Fruit fly (Drosophila melanogaster) whole organism, embryonic: ENCODE measurements around the gene CG31778.
A peak's percentile ranks its signal among the peaks of the same experiment; 100 is the strongest.

Experiments used
- ATbp ChIP-seq: fragments of 200-800 bp; sonication (Bioruptor generic); optimal IDR thresholded peaks from 2 replicates; lab custom pipeline; 2017; ENCODE audit warnings: missing biosample characterization, mild to moderate bottlenecking, missing genetic modification characterization, missing genetic modification reagents
- Abd-B ChIP-seq: fragments of 200-800 bp; sonication (Bioruptor generic); optimal IDR thresholded peaks from 2 replicates; lab custom pipeline; 2018; ENCODE audit warnings: missing biosample characterization, mild to moderate bottlenecking, missing genetic modification characterization, moderate library complexity
- Atf6 ChIP-seq: fragments of 200-800 bp; sonication (Bioruptor generic); IDR thresholded peaks from 2 replicates; pipeline ENCODE4 v1.3.6; 2022; ENCODE audit warnings: missing biosample characterization, missing genetic modification characterization
- BEAF-32 ChIP-seq: fragments of 200-800 bp; sonication (Bioruptor generic); optimal IDR thresholded peaks from 3 replicates; lab custom pipeline; 2017; ENCODE audit warnings: missing biosample characterization, missing genetic modification characterization, mild to moderate bottlenecking, moderate library complexity, missing genetic modification reagents
- CG10654 ChIP-seq: fragments of 200-800 bp; sonication (Bioruptor generic); optimal IDR thresholded peaks from 2 replicates; lab custom pipeline; 2016; ENCODE audit warnings: missing biosample characterization, missing genetic modification characterization
- CG10959 ChIP-seq: fragments of 200-800 bp; sonication (Bioruptor generic); IDR thresholded peaks from 2 replicates; pipeline ENCODE4 v1.3.6; 2022; ENCODE audit warnings: missing biosample characterization, missing genetic modification characterization
- CG11504 ChIP-seq: fragments of 200-800 bp; sonication (Bioruptor generic); optimal IDR thresholded peaks from 3 replicates; lab custom pipeline; 2019; ENCODE audit warnings: missing biosample characterization, mild to moderate bottlenecking, missing genetic modification characterization, moderate library complexity
- CG11695 ChIP-seq: fragments of 200-800 bp; sonication (Bioruptor generic); IDR thresholded peaks from 3 replicates; pipeline ENCODE4 v1.3.6; 2022; ENCODE audit warnings: missing biosample characterization, missing genetic modification characterization
- CG12769 ChIP-seq: fragments of 200-800 bp; sonication (Bioruptor generic); optimal IDR thresholded peaks from 2 replicates; lab custom pipeline; 2019; ENCODE audit warnings: missing biosample characterization, mild to moderate bottlenecking, missing genetic modification characterization, moderate library complexity
- CG15514 ChIP-seq: fragments of 200-800 bp; sonication (Bioruptor generic); optimal IDR thresholded peaks from 3 replicates; lab custom pipeline; 2017; ENCODE audit warnings: missing biosample characterization, missing genetic modification characterization, mild to moderate bottlenecking, moderate library complexity, missing genetic modification reagents
- CG17186 ChIP-seq: fragments of 200-800 bp; sonication (Bioruptor generic); optimal IDR thresholded peaks from 3 replicates; lab custom pipeline; 2017; ENCODE audit warnings: missing biosample characterization, missing genetic modification reagents, missing genetic modification characterization
- CG18764 ChIP-seq: fragments of 200-800 bp; sonication (Bioruptor generic); optimal IDR thresholded peaks from 3 replicates; lab custom pipeline; 2016; ENCODE audit warnings: missing biosample characterization, missing genetic modification characterization
- CG2678 ChIP-seq: fragments of 200-800 bp; sonication (Bioruptor generic); optimal IDR thresholded peaks from 3 replicates; lab custom pipeline; 2019; ENCODE audit warnings: missing biosample characterization, mild to moderate bottlenecking, missing genetic modification characterization, moderate library complexity
- CG3163 ChIP-seq: fragments of 200-800 bp; sonication (Bioruptor generic); optimal IDR thresholded peaks from 3 replicates; lab custom pipeline; 2016; ENCODE audit warnings: missing biosample characterization, missing genetic modification characterization
- CG33213 ChIP-seq: fragments of 200-800 bp; sonication (Bioruptor generic); optimal IDR thresholded peaks from 3 replicates; lab custom pipeline; 2016; ENCODE audit warnings: missing biosample characterization, missing genetic modification characterization
- CG7357 ChIP-seq: fragments of 200-800 bp; sonication (Bioruptor generic); IDR thresholded peaks from 3 replicates; pipeline ENCODE4 v1.3.6; 2022; ENCODE audit warnings: missing biosample characterization, missing genetic modification characterization
- CG8944 ChIP-seq: fragments of 200-800 bp; sonication (Bioruptor generic); optimal IDR thresholded peaks from 3 replicates; lab custom pipeline; 2016; ENCODE audit warnings: missing biosample characterization, missing genetic modification characterization
- Chrac-16 ChIP-seq: fragments of 200-800 bp; sonication (Bioruptor generic); optimal IDR thresholded peaks from 3 replicates; lab custom pipeline; 2016; ENCODE audit warnings: missing biosample characterization, missing genetic modification characterization
- Dll ChIP-seq: fragments of 200-800 bp; sonication (Bioruptor generic); IDR thresholded peaks from 4 replicates; pipeline ENCODE4 v1.3.6; 2022; ENCODE audit warnings: missing biosample characterization, missing genetic modification characterization; ENCODE audit not compliant: partially characterized antibody
- Doc3 ChIP-seq: fragments of 200-800 bp; sonication (Bioruptor generic); IDR thresholded peaks from 3 replicates; pipeline ENCODE4 v1.3.6; 2022; ENCODE audit warnings: missing biosample characterization, missing genetic modification characterization; ENCODE audit not compliant: partially characterized antibody
- Hr51 ChIP-seq, 2 experiments: fragments of 200-800 bp; sonication (Bioruptor generic); optimal IDR thresholded peaks; 2 replicates in 1 of 2; 3 replicates in 1 of 2; lab custom pipeline; 2016 to 2018; ENCODE audit warnings: missing biosample characterization in 2 of 2, missing genetic modification characterization in 2 of 2, mild to moderate bottlenecking in 1 of 2, moderate library complexity in 1 of 2
- Max ChIP-seq: fragments of 200-800 bp; sonication (Bioruptor generic); optimal IDR thresholded peaks from 2 replicates; lab custom pipeline; 2016; ENCODE audit warnings: missing biosample characterization, mild to moderate bottlenecking, missing genetic modification characterization
- Med ChIP-seq: fragments of 200-800 bp; sonication (Bioruptor generic); peaks from one replicate; lab custom pipeline; 2016; ENCODE audit warnings: missing biosample characterization, missing genetic modification characterization, mild to moderate bottlenecking, inconsistent platforms, moderate library complexity
- Meics ChIP-seq: fragments of 200-800 bp; sonication (Bioruptor generic); optimal IDR thresholded peaks from 2 replicates; lab custom pipeline; 2017; ENCODE audit warnings: missing biosample characterization, mild to moderate bottlenecking, missing genetic modification characterization
- Nf-YB ChIP-seq: fragments of 200-800 bp; sonication (Bioruptor generic); optimal IDR thresholded peaks from 3 replicates; lab custom pipeline; 2019; ENCODE audit warnings: missing biosample characterization, mild to moderate bottlenecking, missing genetic modification characterization, moderate library complexity
- TFAM ChIP-seq: fragments of 200-800 bp; sonication (Bioruptor generic); optimal IDR thresholded peaks from 2 replicates; lab custom pipeline; 2017; ENCODE audit warnings: missing biosample characterization, missing genetic modification characterization, inconsistent platforms
- abd-A ChIP-seq: fragments of 200-800 bp; sonication (Bioruptor generic); optimal IDR thresholded peaks from 3 replicates; lab custom pipeline; 2019; ENCODE audit warnings: missing biosample characterization, mild to moderate bottlenecking, missing genetic modification characterization, moderate library complexity
- az2 ChIP-seq: fragments of 200-800 bp; sonication (Bioruptor generic); optimal IDR thresholded peaks from 3 replicates; lab custom pipeline; 2016; ENCODE audit warnings: missing biosample characterization, missing genetic modification characterization
- bigmax ChIP-seq: fragments of 200-800 bp; sonication (Bioruptor generic); optimal IDR thresholded peaks from 2 replicates; lab custom pipeline; 2018; ENCODE audit warnings: missing biosample characterization, mild to moderate bottlenecking, missing genetic modification characterization
- chm ChIP-seq: fragments of 200-800 bp; sonication (Bioruptor generic); IDR thresholded peaks from 2 replicates; pipeline ENCODE4 v1.3.6; 2022; ENCODE audit warnings: missing biosample characterization, missing genetic modification characterization
- corto ChIP-seq: fragments of 200-800 bp; sonication (Bioruptor generic); optimal IDR thresholded peaks from 2 replicates; lab custom pipeline; 2016; ENCODE audit warnings: missing biosample characterization, mild to moderate bottlenecking, missing genetic modification characterization, moderate library complexity
- cwo ChIP-seq: fragments of 200-800 bp; sonication (Bioruptor generic); optimal IDR thresholded peaks from 3 replicates; lab custom pipeline; 2017; ENCODE audit warnings: missing biosample characterization, missing genetic modification characterization, mild to moderate bottlenecking, moderate library complexity, missing genetic modification reagents
- dan ChIP-seq: fragments of 200-800 bp; sonication (Bioruptor generic); IDR thresholded peaks from 2 replicates; pipeline ENCODE4 v1.3.6; 2022; ENCODE audit warnings: missing biosample characterization, missing genetic modification characterization
- dpn ChIP-seq, 2 experiments: fragments of 200-800 bp; sonication (Bioruptor generic); optimal IDR thresholded peaks; 3 replicates each; lab custom pipeline; 2016; ENCODE audit warnings: missing biosample characterization in 2 of 2, missing genetic modification characterization in 2 of 2
- fru ChIP-seq: fragments of >200 bp; optimal IDR thresholded peaks from 2 replicates; lab custom pipeline; 2017
- gce ChIP-seq: fragments of 200-800 bp; sonication (Bioruptor generic); IDR thresholded peaks from 3 replicates; pipeline ENCODE4 v1.3.6; 2022; ENCODE audit warnings: missing biosample characterization, missing genetic modification characterization
- gem ChIP-seq: fragments of 200-800 bp; sonication (Bioruptor generic); optimal IDR thresholded peaks from 2 replicates; lab custom pipeline; 2019; ENCODE audit warnings: missing biosample characterization, mild to moderate bottlenecking, missing genetic modification characterization, moderate library complexity
- klu ChIP-seq: fragments of 200-800 bp; sonication (Bioruptor generic); IDR thresholded peaks from 2 replicates; pipeline ENCODE4 v1.3.6; 2022; ENCODE audit warnings: missing biosample characterization, missing genetic modification characterization
- lab ChIP-seq: fragments of 200-800 bp; sonication (Bioruptor generic); optimal IDR thresholded peaks from 3 replicates; lab custom pipeline; 2017; ENCODE audit warnings: missing biosample characterization, missing genetic modification characterization, mild to moderate bottlenecking, moderate library complexity, missing genetic modification reagents
- lbe ChIP-seq: fragments of 200-800 bp; sonication (Bioruptor generic); optimal IDR thresholded peaks from 2 replicates; lab custom pipeline; 2016; ENCODE audit warnings: missing biosample characterization, mild to moderate bottlenecking, missing genetic modification characterization
- otp ChIP-seq: fragments of 200-800 bp; sonication (Bioruptor generic); IDR thresholded peaks from 3 replicates; pipeline ENCODE4, ENCODE4 v1.3.6; 2022; ENCODE audit warnings: missing biosample characterization, missing genetic modification characterization
- pho ChIP-seq: fragments of 200-800 bp; sonication (Bioruptor generic); optimal IDR thresholded peaks from 2 replicates; lab custom pipeline; 2016; ENCODE audit warnings: missing biosample characterization, missing genetic modification characterization
- phol ChIP-seq: fragments of 200-800 bp; sonication (Bioruptor generic); optimal IDR thresholded peaks from 3 replicates; lab custom pipeline; 2018; ENCODE audit warnings: missing biosample characterization, mild to moderate bottlenecking, missing genetic modification characterization, moderate library complexity
- prd ChIP-seq, 3 experiments: fragments of >200 bp in 2 of 3; fragments of 200-800 bp in 1 of 3; sonication (Bioruptor generic) in 1 of 3; optimal IDR thresholded peaks in 2 of 3; IDR thresholded peaks in 1 of 3; 2 replicates in 2 of 3; 3 replicates in 1 of 3; pipeline versions ENCODE4 v1.3.6 to Lab custom; 2017 to 2022; ENCODE audit warnings: missing biosample characterization in 1 of 3, missing genetic modification characterization in 1 of 3
- psq ChIP-seq: fragments of 200-800 bp; sonication (Bioruptor generic); optimal IDR thresholded peaks from 2 replicates; lab custom pipeline; 2017; ENCODE audit warnings: missing biosample characterization, missing genetic modification characterization
- scrt ChIP-seq: fragments of 200-800 bp; sonication (Bioruptor generic); optimal IDR thresholded peaks from 2 replicates; lab custom pipeline; 2018; ENCODE audit warnings: missing biosample characterization, mild to moderate bottlenecking, missing genetic modification characterization, moderate library complexity
- slbo ChIP-seq: fragments of 200-800 bp; sonication (Bioruptor generic); IDR thresholded peaks from 2 replicates; pipeline ENCODE4 v1.3.6; 2022; ENCODE audit warnings: missing biosample characterization, missing genetic modification characterization
- toy ChIP-seq: fragments of 200-800 bp; sonication (Bioruptor generic); IDR thresholded peaks from 2 replicates; pipeline ENCODE4 v1.3.6; 2022; ENCODE audit warnings: missing biosample characterization, missing genetic modification characterization
- wek ChIP-seq: fragments of 200-800 bp; sonication (Bioruptor generic); optimal IDR thresholded peaks from 3 replicates; lab custom pipeline; 2018; ENCODE audit warnings: missing biosample characterization, mild to moderate bottlenecking, missing genetic modification characterization, moderate library complexity
- z ChIP-seq: fragments of 200-800 bp; sonication (Bioruptor generic); IDR thresholded peaks from 3 replicates; pipeline ENCODE4 v1.3.6; 2022; ENCODE audit warnings: missing biosample characterization, missing genetic modification characterization

CG31778 gene

DNA sequence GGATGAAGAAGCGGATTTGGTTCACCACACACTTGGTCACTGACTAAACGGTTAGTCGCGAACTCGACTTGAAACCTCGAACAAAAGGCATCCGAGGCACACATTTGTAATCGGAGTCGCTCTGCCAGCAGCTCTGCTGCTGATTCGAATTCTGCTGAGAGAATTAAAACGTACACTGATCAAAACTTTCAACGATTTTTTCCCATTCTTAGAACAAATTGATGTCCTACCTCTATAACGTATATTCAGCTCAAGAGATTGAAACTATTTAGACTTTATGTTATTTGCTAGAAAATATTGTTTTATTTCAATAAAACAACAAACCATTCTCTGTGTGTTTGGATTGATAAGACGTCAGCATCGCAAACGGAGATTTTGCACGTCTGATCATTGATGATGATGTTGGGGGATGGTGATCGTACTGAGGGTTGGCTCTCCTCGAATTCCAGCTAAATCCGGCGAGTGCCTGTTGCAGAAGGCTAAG is at the start of gene CG31778:
Gene CG31778 (minus strand): TSS at position 51 of the 484 bp plus-strand sequence.
- TF ChIP-seq phol (tag; lab: Kevin White, UChicago): no peak
- 0 out of 3 replicates have a peak, but pooled peaks have one; percentile 43 for TF ChIP-seq CG11695 (GFP tag; lab: Robert Waterston, UW)
- no peak for TF ChIP-seq az2 (GFP tag; lab: Kevin White, UChicago)
- no peak for TF ChIP-seq scrt (GFP tag; lab: Kevin White, UChicago)
- TF ChIP-seq psq: no peak
- TF ChIP-seq CG11504 (tag; lab: Kevin White, UChicago): no peak
- peak; percentile 49 for TF ChIP-seq corto
- TF ChIP-seq gem: peak; percentile 46
- no peak for TF ChIP-seq CG10959 (GFP tag; lab: Robert Waterston, UW)
- peak in 1 of 2 experiments; percentile 4 for TF ChIP-seq Hr51 (GFP tag; optimal IDR thresholded peaks at IDR 0.05; lab: Kevin White, UChicago)
- TF ChIP-seq Atf6 (GFP tag; lab: Robert Waterston, UW): peak; percentile 44; the same call in 1 of the 2 replicates
- TF ChIP-seq dan (GFP tag; lab: Robert Waterston, UW): no peak
- TF ChIP-seq CG10654 (GFP tag; lab: Kevin White, UChicago): no peak
- no peak for TF ChIP-seq CG8944
- TF ChIP-seq ATbp (GFP tag; lab: Kevin White, UChicago): no peak
- peak; percentile 5 for TF ChIP-seq CG15514 (GFP tag; lab: Kevin White, UChicago)
- no peak for TF ChIP-seq TFAM (GFP tag; lab: Kevin White, UChicago)
- TF ChIP-seq CG18764: no peak
- TF ChIP-seq Abd-B (GFP tag; lab: Kevin White, UChicago): no peak
- no peak for TF ChIP-seq CG7357 (GFP tag; lab: Robert Waterston, UW)
- TF ChIP-seq CG3163 (GFP tag; lab: Kevin White, UChicago): no peak
- TF ChIP-seq gce: no peak
- TF ChIP-seq CG33213: no peak
- TF ChIP-seq CG17186 (GFP tag; lab: Kevin White, UChicago): no peak
- no peak for TF ChIP-seq Max (GFP tag; lab: Kevin White, UChicago)
- no peak for TF ChIP-seq dpn (GFP tag; optimal IDR thresholded peaks at IDR 0.05; lab: Kevin White, UChicago)
- no peak for TF ChIP-seq pho (GFP tag; lab: Kevin White, UChicago)
- TF ChIP-seq Nf-YB: no peak
- TF ChIP-seq Chrac-16: no peak
- no peak for TF ChIP-seq bigmax
- TF ChIP-seq BEAF-32 (GFP tag; lab: Kevin White, UChicago): no peak
- TF ChIP-seq Dll (GFP tag; lab: Robert Waterston, UW): no peak
- no peak for TF ChIP-seq fru (lab: Kevin White, UChicago)
- peak; percentile 84 for TF ChIP-seq lbe (GFP tag; lab: Kevin White, UChicago)
- TF ChIP-seq prd (optimal IDR thresholded peaks at IDR 0.05; lab: Kevin White, UChicago): no peak
- TF ChIP-seq prd (GFP tag; IDR thresholded peaks at IDR 0.05; lab: Robert Waterston, UW): 0 out of 3 replicates have a peak, but pooled peaks have one; percentile 11
- peak; percentile 25 for TF ChIP-seq cwo (GFP tag; lab: Kevin White, UChicago)
- peak; percentile 12 for TF ChIP-seq Meics (GFP tag; lab: Kevin White, UChicago)
- TF ChIP-seq Med (GFP tag; lab: Kevin White, UChicago): peak; percentile 72
- TF ChIP-seq abd-A (tag; lab: Kevin White, UChicago): no peak
- no peak for TF ChIP-seq klu (GFP tag; lab: Robert Waterston, UW)
- no peak for TF ChIP-seq z (GFP tag; lab: Robert Waterston, UW)
- TF ChIP-seq toy (GFP tag; lab: Robert Waterston, UW): no peak
- no peak for TF ChIP-seq Doc3 (GFP tag; lab: Robert Waterston, UW)
- TF ChIP-seq wek (GFP tag; lab: Kevin White, UChicago): no peak
- TF ChIP-seq slbo: peak; percentile 30; the same call in 1 of the 2 replicates
- peak; percentile 35 for TF ChIP-seq CG12769 (tag; lab: Kevin White, UChicago)
- no peak for TF ChIP-seq otp (GFP tag; lab: Robert Waterston, UW)
- TF ChIP-seq CG2678 (tag; lab: Kevin White, UChicago): peak; percentile 41
- TF ChIP-seq chm: no peak
- TF ChIP-seq lab (GFP tag; lab: Kevin White, UChicago): peak; percentile 26
